Fruit fly (Drosophila melanogaster): ENCODE results near the gene ncd.

dm6 chr3R:29778139-29778984, 28.6 kb downstream of the ncd start:
- TF ChIP-seq CTCF (optimal IDR thresholded peaks at IDR 0.05) = no peak
- TF ChIP-seq CG8478 (optimal IDR thresholded peaks at IDR 0.05) = no peak

All from S2 (cell line).